Worm (Caenorhabditis elegans): Measurements from ENCODE around the gene srg-4.

The srg-4 gene

ce11 chrIII:6307832-6308231 lies 45.9 kb upstream of the srg-4 start:
- TF ChIP-seq daf-12 (tag; optimal IDR thresholded peaks at IDR 0.05), result no peak
- TF ChIP-seq mxl-2 (GFP tag; conservative IDR thresholded peaks at IDR 0.05), result no peak
- TF ChIP-seq nhr-25 (tag; optimal IDR thresholded peaks at IDR 0.05; ENCODE audit: borderline replicate concordance, insufficient read depth), result no peak
- TF ChIP-seq fkh-10 (GFP tag; optimal IDR thresholded peaks at IDR 0.05), result peak; percentile 32
- no peak for TF ChIP-seq rbr-2 (tag; optimal IDR thresholded peaks at IDR 0.05)
- 0 out of 2 replicates have a peak, but pooled peaks have one; percentile 27 for TF ChIP-seq ctbp-1 (GFP tag; IDR thresholded peaks at IDR 0.05)

DNA sequence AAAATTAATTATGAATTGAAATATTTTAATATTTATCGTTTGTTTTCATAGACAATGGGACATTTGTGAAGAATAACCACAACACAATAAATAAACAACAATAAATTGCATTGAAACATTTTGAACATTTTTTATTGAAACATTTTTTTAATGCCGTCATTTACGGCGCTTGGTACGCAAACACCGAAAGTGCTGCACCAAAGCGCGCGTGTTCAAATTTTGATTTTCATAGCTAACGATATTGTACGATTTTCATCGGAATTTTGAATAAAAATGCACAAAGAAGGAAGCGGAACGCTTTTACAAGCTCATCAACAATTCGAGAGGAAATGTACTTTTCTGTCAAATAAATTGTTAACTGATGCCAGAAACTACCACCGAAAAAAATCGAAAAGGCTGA lies 41.9 kb upstream of the srg-4 start:
- no peak for TF ChIP-seq zip-11 (GFP tag; IDR thresholded peaks at IDR 0.05)
- no peak for TF ChIP-seq Y5F2A.4 (GFP tag; optimal IDR thresholded peaks at IDR 0.05)

ce11 chrIII:6303114-6303647 lies 41.3 kb upstream of the srg-4 start, which contains the start of gene F47D12.9:
F47D12.9 (minus strand) TSS chrIII:6303380.
- no peak for TF ChIP-seq lim-7 (GFP tag; IDR thresholded peaks at IDR 0.05)
- TF ChIP-seq nhr-42 (GFP tag; IDR thresholded peaks at IDR 0.05), result no peak
- no peak for TF ChIP-seq F44E2.7 (GFP tag; IDR thresholded peaks at IDR 0.05)
- TF ChIP-seq pqm-1 (tag; optimal IDR thresholded peaks at IDR 0.05), result peak; percentile 45
- TF ChIP-seq madf-9 (GFP tag; conservative IDR thresholded peaks at IDR 0.05), result no peak
- no peak for TF ChIP-seq ZK546.5 (tag; optimal IDR thresholded peaks at IDR 0.05)
- no peak for TF ChIP-seq ceh-28 (tag; optimal IDR thresholded peaks at IDR 0.05)
- no peak for TF ChIP-seq spr-3 (GFP tag; optimal IDR thresholded peaks at IDR 0.05)
- TF ChIP-seq ceh-44 (GFP tag; IDR thresholded peaks at IDR 0.05), result no peak
- no peak for TF ChIP-seq lin-1 (GFP tag; IDR thresholded peaks at IDR 0.05)
- TF ChIP-seq hif-1 (tag; optimal IDR thresholded peaks at IDR 0.05), result peak in 1 of 2 experiments; percentile 74
- TF ChIP-seq zip-2 (tag; optimal IDR thresholded peaks at IDR 0.05), result peak; percentile 12
- TF ChIP-seq ctbp-1 (GFP tag; IDR thresholded peaks at IDR 0.05), result no peak
- no peak for TF ChIP-seq unc-130 (GFP tag; optimal IDR thresholded peaks at IDR 0.05)
- no peak for TF ChIP-seq lin-29 (GFP tag; IDR thresholded peaks at IDR 0.05)
- TF ChIP-seq dmd-8 (GFP tag; IDR thresholded peaks at IDR 0.05), result no peak
- TF ChIP-seq zip-11 (GFP tag; IDR thresholded peaks at IDR 0.05), result no peak
- peak; percentile 56 for TF ChIP-seq rbr-2 (tag; optimal IDR thresholded peaks at IDR 0.05)
- TF ChIP-seq daf-12 (tag; optimal IDR thresholded peaks at IDR 0.05), result no peak
- TF ChIP-seq Y75B8A.6 (GFP tag; IDR thresholded peaks at IDR 0.05), result no peak
- no peak for TF ChIP-seq T26A8.4 (GFP tag; IDR thresholded peaks at IDR 0.05)
- 0 out of 2 replicates have a peak, but pooled peaks have one; percentile 5 for TF ChIP-seq zfp-3 (GFP tag; conservative IDR thresholded peaks at IDR 0.05)
- peak; percentile 46 for TF ChIP-seq nhr-25 (tag; optimal IDR thresholded peaks at IDR 0.05; ENCODE audit: borderline replicate concordance, insufficient read depth)
- TF ChIP-seq lin-38 (GFP tag; IDR thresholded peaks at IDR 0.05), result no peak
- TF ChIP-seq lin-39 (tag; optimal IDR thresholded peaks at IDR 0.05), result no peak
- TF ChIP-seq madf-5 (GFP tag; IDR thresholded peaks at IDR 0.05), result no peak
- no peak for TF ChIP-seq egl-27 (tag; optimal IDR thresholded peaks at IDR 0.05)
- no peak for TF ChIP-seq saeg-2 (GFP tag; IDR thresholded peaks at IDR 0.05)
- peak; percentile 71 for TF ChIP-seq lin-13 (GFP tag; optimal IDR thresholded peaks at IDR 0.05)
- no peak for TF ChIP-seq daf-19 (GFP tag; conservative IDR thresholded peaks at IDR 0.05)
- TF ChIP-seq dmd-6 (GFP tag; IDR thresholded peaks at IDR 0.05), result peak; percentile 73; the same call in 1 of the 2 replicates
- peak; percentile 12 for TF ChIP-seq jun-1 (tag; optimal IDR thresholded peaks at IDR 0.05)
- peak; percentile 51 for TF ChIP-seq dpl-1 (GFP tag; optimal IDR thresholded peaks at IDR 0.05)
- TF ChIP-seq gei-8 (GFP tag; optimal IDR thresholded peaks at IDR 0.05), result peak; percentile 32
- peak; percentile 80 for TF ChIP-seq hmg-1.1 (GFP tag; IDR thresholded peaks at IDR 0.05)
- TF ChIP-seq mes-2 (tag; optimal IDR thresholded peaks at IDR 0.05; ENCODE audit: poor library complexity, severe bottlenecking), result peak; percentile 71
- no peak for TF ChIP-seq nhr-41 (GFP tag; IDR thresholded peaks at IDR 0.05)
- TF ChIP-seq F10B5.3 (tag; optimal IDR thresholded peaks at IDR 0.05), result no peak
- no peak; the same call in none of the 2 replicates for TF ChIP-seq tra-1 (GFP tag; IDR thresholded peaks at IDR 0.05)
- TF ChIP-seq egl-43 (GFP tag; IDR thresholded peaks at IDR 0.05), result peak; percentile 56; the same call in 1 of the 2 replicates
- no peak for TF ChIP-seq F26F4.8 (GFP tag; conservative IDR thresholded peaks at IDR 0.05)
- TF ChIP-seq set-16 (GFP tag; IDR thresholded peaks at IDR 0.05), result peak; percentile 18; the same call in 1 of the 2 replicates

Data from whole organism, L4 larva.